Worm (Caenorhabditis elegans) whole organism, L4 larva: ENCODE results near the gene srbc-44.

ENCODE experiments used
- ZK546.5 ChIP-seq, 2 experiments: sonication (generic microtip); optimal IDR thresholded peaks; 2 replicates each; lab custom pipeline; 2017; ENCODE audit warnings: missing biosample characterization in 2 of 2, missing genetic modification characterization in 2 of 2
- aha-1 ChIP-seq: fragments of 150-350 bp; peaks from one replicate; lab custom pipeline; 2014; ENCODE audit warnings: missing biosample characterization, missing genetic modification characterization
- ama-1 ChIP-seq: fragments of 150-350 bp; optimal IDR thresholded peaks from 2 replicates; lab custom pipeline; 2014; ENCODE audit warnings: inconsistent platforms, mixed read lengths
- ceh-82 ChIP-seq: sonication (generic microtip); optimal IDR thresholded peaks from 2 replicates; lab custom pipeline; 2017; ENCODE audit warnings: missing biosample characterization, missing genetic modification characterization
- fos-1 ChIP-seq: fragments of 150-350 bp; optimal IDR thresholded peaks from 2 replicates; lab custom pipeline; 2014; ENCODE audit warnings: missing biosample characterization, missing genetic modification characterization
- nhr-11 ChIP-seq: fragments of 150-350 bp; optimal IDR thresholded peaks from 2 replicates; lab custom pipeline; 2014; ENCODE audit warnings: missing biosample characterization, missing genetic modification characterization
- nhr-28 ChIP-seq: fragments of 150-350 bp; optimal IDR thresholded peaks from 2 replicates; lab custom pipeline; 2014; ENCODE audit warnings: missing biosample characterization, missing genetic modification characterization
- nhr-6 ChIP-seq: fragments of 150-350 bp; optimal IDR thresholded peaks from 2 replicates; lab custom pipeline; 2014; ENCODE audit warnings: missing biosample characterization, missing genetic modification characterization
- nhr-76 ChIP-seq: fragments of 150-350 bp; optimal IDR thresholded peaks from 2 replicates; lab custom pipeline; 2014; ENCODE audit warnings: missing biosample characterization, missing genetic modification characterization
- pha-4 ChIP-seq, 2 experiments: fragments of 150-350 bp in 1 of 2; fragments of 200-800 bp in 1 of 2; sonication (Bioruptor generic) in 1 of 2; IDR thresholded peaks in 1 of 2; optimal IDR thresholded peaks in 1 of 2; 2 replicates each; pipeline versions ENCODE4 v1.3.6 to Lab custom; 2014 to 2022; ENCODE audit warnings: missing genetic modification characterization in 2 of 2, missing genetic modification reagents in 2 of 2, missing biosample characterization in 1 of 2, missing compliant biosample characterization in 1 of 2
- set-16 ChIP-seq: fragments of 200-800 bp; sonication (Bioruptor generic); IDR thresholded peaks from 2 replicates; pipeline ENCODE4 v1.3.6; 2022; ENCODE audit warnings: missing genetic modification reagents, missing genetic modification characterization, missing compliant biosample characterization
- ztf-11 ChIP-seq: fragments of 150-350 bp; optimal IDR thresholded peaks from 2 replicates; lab custom pipeline; 2014; ENCODE audit warnings: missing biosample characterization, missing genetic modification characterization

ce11 chrV:12824777-12825176, 36.4 kb upstream of the srbc-44 start, which contains the start of gene ugt-16:
- TF ChIP-seq nhr-76 (tag; lab: Kevin White, UChicago) (no peak), aha-1 (tag; lab: Kevin White, UChicago) (no peak), nhr-11 (tag; lab: Kevin White, UChicago) (no peak), nhr-28 (peak; percentile 77), nhr-6 (tag; lab: Kevin White, UChicago) (no peak), ZK546.5 (tag; optimal IDR thresholded peaks at IDR 0.05; lab: Kevin White, UChicago) (no peak), ama-1 (no peak), ceh-82 (no peak), set-16 (GFP tag; lab: Robert Waterston, UW) (no peak), fos-1 (tag; lab: Kevin White, UChicago) (no peak), ztf-11 (no peak), pha-4 (GFP tag; IDR thresholded peaks at IDR 0.05; lab: Robert Waterston, UW) (no peak), pha-4 (tag; optimal IDR thresholded peaks at IDR 0.05; lab: Kevin White, UChicago) (no peak)
